Fruit fly (Drosophila melanogaster) whole organism, pupa: ENCODE data around the gene CG9150.
A peak's percentile ranks its signal among the peaks of the same experiment; 100 is the strongest.

ENCODE experiments used
- CG10348 ChIP-seq: fragments of 200-800 bp; sonication (Bioruptor generic); IDR thresholded peaks from 2 replicates; pipeline ENCODE4 v1.3.6; 2022; ENCODE audit warnings: missing biosample characterization, missing genetic modification characterization
- CG12605 ChIP-seq: fragments of 200-800 bp; sonication (Bioruptor generic); IDR thresholded peaks from 2 replicates; pipeline ENCODE4 v1.3.6; 2022; ENCODE audit warnings: missing biosample characterization, missing genetic modification characterization
- CG13204 ChIP-seq: fragments of 200-800 bp; sonication (Bioruptor generic); optimal IDR thresholded peaks from 2 replicates; lab custom pipeline; 2018; ENCODE audit warnings: missing biosample characterization, mild to moderate bottlenecking, missing genetic modification characterization, moderate library complexity
- CG14655 ChIP-seq: fragments of 200-800 bp; sonication (Bioruptor generic); optimal IDR thresholded peaks from 3 replicates; lab custom pipeline; 2017; ENCODE audit warnings: mild to moderate bottlenecking, missing biosample characterization, missing genetic modification reagents, missing genetic modification characterization
- CG15710 ChIP-seq: fragments of 200-800 bp; sonication (Bioruptor generic); optimal IDR thresholded peaks from 2 replicates; lab custom pipeline; 2018; ENCODE audit warnings: missing biosample characterization, mild to moderate bottlenecking, missing genetic modification characterization, moderate library complexity
- CG17806 ChIP-seq: fragments of 200-800 bp; sonication (Bioruptor generic); optimal IDR thresholded peaks from 2 replicates; lab custom pipeline; 2018; ENCODE audit warnings: missing biosample characterization, mild to moderate bottlenecking, missing genetic modification characterization, moderate library complexity
- CG32121 ChIP-seq: fragments of 200-800 bp; sonication (Bioruptor generic); IDR thresholded peaks from 2 replicates; pipeline ENCODE4 v1.3.6; 2022; ENCODE audit warnings: missing biosample characterization, missing genetic modification characterization
- CG34367 ChIP-seq: fragments of 200-800 bp; sonication (Bioruptor generic); optimal IDR thresholded peaks from 2 replicates; lab custom pipeline; 2018; ENCODE audit warnings: missing biosample characterization, mild to moderate bottlenecking, missing genetic modification characterization
- CG4496 ChIP-seq: fragments of 200-800 bp; sonication (Bioruptor generic); IDR thresholded peaks from 3 replicates; pipeline ENCODE4 v1.3.6; 2022; ENCODE audit warnings: missing biosample characterization, missing genetic modification characterization
- CG8159 ChIP-seq: fragments of 200-800 bp; sonication (Bioruptor generic); optimal IDR thresholded peaks from 3 replicates; lab custom pipeline; 2018; ENCODE audit warnings: missing biosample characterization, mild to moderate bottlenecking, missing genetic modification characterization, moderate library complexity
- CG8301 ChIP-seq: fragments of 200-800 bp; sonication (Bioruptor generic); optimal IDR thresholded peaks from 2 replicates; lab custom pipeline; 2018; ENCODE audit warnings: missing biosample characterization, mild to moderate bottlenecking, missing genetic modification characterization
- CG9948 ChIP-seq: fragments of 200-800 bp; sonication (Bioruptor generic); optimal IDR thresholded peaks from 2 replicates; lab custom pipeline; 2018; ENCODE audit warnings: missing biosample characterization, mild to moderate bottlenecking, missing genetic modification characterization, moderate library complexity
- D1 ChIP-seq: fragments of 200-800 bp; sonication (Bioruptor generic); optimal IDR thresholded peaks from 2 replicates; lab custom pipeline; 2018; ENCODE audit warnings: missing biosample characterization, mild to moderate bottlenecking, missing genetic modification characterization, moderate library complexity
- EcR ChIP-seq: fragments of 200-800 bp; sonication (Bioruptor generic); optimal IDR thresholded peaks from 3 replicates; lab custom pipeline; 2019; ENCODE audit warnings: missing biosample characterization, missing genetic modification characterization, mild to moderate bottlenecking, moderate library complexity, missing genetic modification reagents
- Ets98B ChIP-seq: fragments of 200-800 bp; sonication (Bioruptor generic); IDR thresholded peaks from 2 replicates; pipeline ENCODE4 v1.3.6; 2022; ENCODE audit warnings: missing biosample characterization, missing genetic modification characterization
- Pif1A ChIP-seq: fragments of 200-800 bp; sonication (Bioruptor generic); optimal IDR thresholded peaks from 3 replicates; lab custom pipeline; 2016; ENCODE audit warnings: missing biosample characterization, missing genetic modification characterization
- Pif1B ChIP-seq: fragments of 200-800 bp; sonication (Bioruptor generic); optimal IDR thresholded peaks from 3 replicates; lab custom pipeline; 2016; ENCODE audit warnings: missing biosample characterization, missing genetic modification characterization
- Snoo ChIP-seq: fragments of 200-800 bp; sonication (Bioruptor generic); optimal IDR thresholded peaks from 3 replicates; lab custom pipeline; 2017; ENCODE audit warnings: missing biosample characterization, mild to moderate bottlenecking, missing genetic modification characterization, inconsistent platforms
- fd96Ca ChIP-seq: fragments of 200-800 bp; sonication (Bioruptor generic); IDR thresholded peaks from 3 replicates; pipeline ENCODE4 v1.3.6; 2022; ENCODE audit warnings: missing biosample characterization, missing genetic modification characterization
- gl ChIP-seq: fragments of 200-800 bp; sonication (Bioruptor generic); optimal IDR thresholded peaks from 2 replicates; lab custom pipeline; 2018; ENCODE audit warnings: missing biosample characterization, mild to moderate bottlenecking, missing genetic modification characterization
- rn ChIP-seq: fragments of 200-800 bp; sonication (Bioruptor generic); IDR thresholded peaks from 2 replicates; pipeline ENCODE4 v1.3.6; 2022; ENCODE audit warnings: missing biosample characterization, missing genetic modification characterization

The CG9150 gene

dm6 chr2L:6053874-6054469 lies 14.4 kb downstream of the CG9150 start, which contains the start of gene CG13995:
TSS of gene CG13995 (plus strand) at chr2L:6054302.
- peak; percentile 26 for TF ChIP-seq gl (tag; lab: Kevin White, UChicago)
- no peak for TF ChIP-seq EcR (GFP tag; lab: Kevin White, UChicago)
- TF ChIP-seq CG4496 (GFP tag; lab: Robert Waterston, UW) = 0 out of 3 replicates have a peak, but pooled peaks have one; percentile 42
- no peak for TF ChIP-seq CG10348 (GFP tag; lab: Robert Waterston, UW)
- peak; percentile 9 for TF ChIP-seq CG13204 (GFP tag; lab: Kevin White, UChicago)
- no peak for TF ChIP-seq D1 (tag; lab: Kevin White, UChicago)
- 0 out of 2 replicates have a peak, but pooled peaks have one; percentile 11 for TF ChIP-seq CG12605 (GFP tag; lab: Robert Waterston, UW)
- no peak for TF ChIP-seq Pif1B (GFP tag; lab: Kevin White, UChicago)
- TF ChIP-seq fd96Ca (GFP tag; lab: Robert Waterston, UW) = no peak
- TF ChIP-seq CG32121 = peak; percentile 19; the same call in 1 of the 2 replicates
- TF ChIP-seq Ets98B (GFP tag; lab: Robert Waterston, UW) = peak; percentile 28; the same call in 1 of the 2 replicates
- TF ChIP-seq, all 21 proteins: peak for 6

DNA sequence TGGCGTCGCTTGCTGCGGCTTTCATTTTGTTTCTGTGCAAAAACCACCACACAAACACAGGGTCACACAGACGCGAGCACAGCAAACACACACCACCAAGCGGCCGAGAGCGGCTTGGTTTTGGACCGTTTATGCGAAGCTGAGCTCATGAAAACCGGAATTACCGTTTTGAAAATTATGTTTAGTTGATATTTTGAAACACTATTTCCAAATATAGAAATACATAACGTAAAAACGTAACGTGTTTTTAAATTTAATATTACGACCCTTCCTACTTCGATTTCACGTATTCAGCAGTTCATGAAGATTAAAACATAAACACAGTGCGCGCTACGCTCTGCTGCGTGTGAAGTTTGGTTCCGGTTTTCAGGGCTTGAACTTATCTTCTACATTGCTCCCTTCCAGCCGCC lies 17.2 kb downstream of the CG9150 start:
- TF ChIP-seq CG12605 (GFP tag; lab: Robert Waterston, UW) = peak; percentile 97
- TF ChIP-seq rn (GFP tag; lab: Robert Waterston, UW) = peak; percentile 65; the same call in 1 of the 2 replicates
- TF ChIP-seq Ets98B (GFP tag; lab: Robert Waterston, UW) = peak; percentile 97
- TF ChIP-seq CG4496 (GFP tag; lab: Robert Waterston, UW) = peak; percentile 96
- peak; percentile 96 for TF ChIP-seq Snoo (tag; lab: Kevin White, UChicago)
- TF ChIP-seq gl (tag; lab: Kevin White, UChicago) = peak; percentile 93
- peak; percentile 94 for TF ChIP-seq CG8159
- peak; percentile 94 for TF ChIP-seq CG34367
- peak; percentile 93 for TF ChIP-seq CG13204 (GFP tag; lab: Kevin White, UChicago)
- TF ChIP-seq CG8301 (tag; lab: Kevin White, UChicago) = peak; percentile 97
- TF ChIP-seq CG14655 (GFP tag; lab: Kevin White, UChicago) = peak; percentile 93
- peak; percentile 96 for TF ChIP-seq Pif1B (GFP tag; lab: Kevin White, UChicago)
- no peak for TF ChIP-seq D1 (tag; lab: Kevin White, UChicago)
- TF ChIP-seq CG9948 (tag; lab: Kevin White, UChicago) = peak; percentile 90
- peak; percentile 95 for TF ChIP-seq CG32121
- peak; percentile 94 for TF ChIP-seq fd96Ca (GFP tag; lab: Robert Waterston, UW)
- no peak for TF ChIP-seq CG10348 (GFP tag; lab: Robert Waterston, UW)
- peak; percentile 93 for TF ChIP-seq CG17806 (tag; lab: Kevin White, UChicago)
- TF ChIP-seq EcR (GFP tag; lab: Kevin White, UChicago) = peak; percentile 72
- TF ChIP-seq CG15710 = peak; percentile 94
- TF ChIP-seq Pif1A = peak; percentile 98

- TF ChIP-seq CG32121 = no peak
- peak; percentile 8; the same call in 1 of the 3 replicates for TF ChIP-seq CG4496 (GFP tag; lab: Robert Waterston, UW)
Measured at dm6 chr2L:6050575-6050974, 17.8 kb downstream of the CG9150 start, which contains the start of gene CG9135. TSS of gene CG9135 (plus strand) at chr2L:6050800.

DNA sequence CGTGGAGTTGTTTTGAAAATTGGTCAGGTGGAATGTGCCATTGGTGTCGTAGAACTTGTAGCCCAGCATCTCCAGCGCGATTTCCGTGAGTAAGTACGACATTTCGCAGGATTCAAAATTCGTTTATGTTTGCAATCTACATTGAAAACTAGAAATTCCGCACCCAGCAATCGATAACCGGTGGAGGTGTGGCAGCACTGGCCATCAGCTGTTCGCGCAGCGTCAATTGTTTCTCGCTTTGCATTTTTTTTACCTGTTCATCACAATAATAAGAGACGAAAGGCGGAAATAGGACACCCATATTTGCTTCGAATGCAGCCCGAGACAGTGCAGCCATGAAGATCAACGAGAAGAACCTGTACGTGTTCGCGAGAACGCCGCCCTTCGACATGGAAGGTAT lies 19.9 kb downstream of the CG9150 start, which contains the start of the genes CG34179 and slmo:
Gene CG34179 (minus strand): TSS at position 165 of the 400 bp plus-strand sequence.
Gene slmo (minus strand): TSS at position 165 of the 400 bp plus-strand sequence.
- no peak for TF ChIP-seq D1 (tag; lab: Kevin White, UChicago)
- no peak for TF ChIP-seq fd96Ca (GFP tag; lab: Robert Waterston, UW)
- no peak for TF ChIP-seq gl (tag; lab: Kevin White, UChicago)

dm6 chr2L:6047528-6048160 lies 20.8 kb downstream of the CG9150 start, which contains the start of gene IPIP:
TSS of gene IPIP (plus strand) at chr2L:6048002.
- TF ChIP-seq Pif1B (GFP tag; lab: Kevin White, UChicago) = peak; percentile 17
- TF ChIP-seq Snoo (tag; lab: Kevin White, UChicago) = peak; percentile 24
- TF ChIP-seq CG15710 = peak; percentile 2
- TF ChIP-seq CG14655 (GFP tag; lab: Kevin White, UChicago) = no peak
- TF ChIP-seq CG32121 = no peak
- no peak for TF ChIP-seq gl (tag; lab: Kevin White, UChicago)
- no peak for TF ChIP-seq CG8301 (tag; lab: Kevin White, UChicago)
- peak; percentile 7 for TF ChIP-seq CG8159
- TF ChIP-seq CG4496 (GFP tag; lab: Robert Waterston, UW) = peak; percentile 50; the same call in 1 of the 3 replicates
- TF ChIP-seq rn (GFP tag; lab: Robert Waterston, UW) = no peak
- peak; percentile 32; the same call in 1 of the 2 replicates for TF ChIP-seq Ets98B (GFP tag; lab: Robert Waterston, UW)
- TF ChIP-seq D1 (tag; lab: Kevin White, UChicago) = no peak
- TF ChIP-seq, all 21 proteins: peak for 6

DNA sequence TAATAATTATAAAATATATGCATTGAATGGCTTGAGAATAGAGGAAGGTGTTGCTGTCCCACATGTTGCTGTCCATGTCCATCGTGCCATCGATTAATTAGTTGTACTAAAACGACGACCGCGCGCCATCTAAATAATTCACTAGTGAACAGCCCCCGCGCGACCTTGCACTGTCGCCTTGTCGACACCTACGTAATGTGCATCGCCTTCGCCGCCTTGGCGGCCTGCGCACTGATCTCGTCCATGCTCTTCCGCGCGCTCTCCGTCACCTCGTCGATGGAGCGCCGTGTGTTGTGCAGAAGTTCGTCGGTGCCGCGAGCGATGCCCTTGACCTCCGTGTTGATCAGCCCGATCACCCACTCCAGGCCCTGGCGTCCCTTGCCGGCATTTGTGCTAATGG lies 21.5 kb downstream of the CG9150 start:
- TF ChIP-seq Snoo (tag; lab: Kevin White, UChicago) (no peak), CG34367 (no peak), CG15710 (no peak), Pif1A (no peak), rn (GFP tag; lab: Robert Waterston, UW) (no peak), CG8159 (no peak), CG17806 (tag; lab: Kevin White, UChicago) (no peak), CG10348 (GFP tag; lab: Robert Waterston, UW) (no peak), CG9948 (tag; lab: Kevin White, UChicago) (no peak), CG4496 (GFP tag; lab: Robert Waterston, UW) (no peak), Pif1B (GFP tag; lab: Kevin White, UChicago) (no peak), CG12605 (GFP tag; lab: Robert Waterston, UW) (no peak), CG32121 (no peak)
